Fruit fly (Drosophila melanogaster) whole organism, embryonic: ENCODE measurements around the gene Oseg1.

Experiments used
- Abd-B ChIP-seq: fragments of 200-800 bp; sonication (Bioruptor generic); optimal IDR thresholded peaks from 2 replicates; lab custom pipeline; 2018; ENCODE audit warnings: missing biosample characterization, mild to moderate bottlenecking, missing genetic modification characterization, moderate library complexity
- Blimp-1 ChIP-seq: fragments of 200-800 bp; sonication (Bioruptor generic); optimal IDR thresholded peaks from 3 replicates; lab custom pipeline; 2018; ENCODE audit warnings: missing biosample characterization, missing genetic modification characterization, mild to moderate bottlenecking, moderate library complexity, missing genetic modification reagents
- CG10321 ChIP-seq: fragments of 200-800 bp; sonication (Bioruptor generic); IDR thresholded peaks from 2 replicates; pipeline ENCODE4 v1.3.6; 2022; ENCODE audit warnings: missing biosample characterization, missing genetic modification characterization
- CG10366 ChIP-seq: fragments of 200-800 bp; sonication (Bioruptor generic); IDR thresholded peaks from 2 replicates; pipeline ENCODE4 v1.3.6; 2022; ENCODE audit warnings: missing biosample characterization, missing genetic modification characterization
- CG10431 ChIP-seq: fragments of 200-800 bp; sonication (Bioruptor generic); optimal IDR thresholded peaks from 3 replicates; lab custom pipeline; 2018; ENCODE audit warnings: missing biosample characterization, mild to moderate bottlenecking, missing genetic modification characterization
- CG11696 ChIP-seq: fragments of 200-800 bp; sonication (Bioruptor generic); IDR thresholded peaks from 2 replicates; pipeline ENCODE4 v1.3.6; 2022; ENCODE audit warnings: missing biosample characterization, missing genetic modification characterization
- CG11723 ChIP-seq: fragments of 200-800 bp; sonication (Bioruptor generic); optimal IDR thresholded peaks from 2 replicates; lab custom pipeline; 2017; ENCODE audit warnings: missing biosample characterization, mild to moderate bottlenecking, missing genetic modification characterization
- CG12391 ChIP-seq: fragments of 200-800 bp; sonication (Bioruptor generic); optimal IDR thresholded peaks from 3 replicates; lab custom pipeline; 2018; ENCODE audit warnings: missing biosample characterization, mild to moderate bottlenecking, missing genetic modification characterization, moderate library complexity
- CG13287 ChIP-seq: fragments of 200-800 bp; sonication (Bioruptor generic); IDR thresholded peaks from 2 replicates; pipeline ENCODE4 v1.3.6; 2022; ENCODE audit warnings: missing biosample characterization, missing genetic modification characterization; ENCODE audit not compliant: partially characterized antibody
- CG13775 ChIP-seq: fragments of 200-800 bp; sonication (Bioruptor generic); optimal IDR thresholded peaks from 3 replicates; lab custom pipeline; 2017; ENCODE audit warnings: missing biosample characterization, mild to moderate bottlenecking, missing genetic modification characterization
- CG15601 ChIP-seq: fragments of 200-800 bp; sonication (Bioruptor generic); optimal IDR thresholded peaks from 3 replicates; lab custom pipeline; 2019; ENCODE audit warnings: missing biosample characterization, mild to moderate bottlenecking, missing genetic modification characterization, moderate library complexity
- CG1602 ChIP-seq: fragments of 200-800 bp; sonication (Bioruptor generic); optimal IDR thresholded peaks from 3 replicates; lab custom pipeline; 2016; ENCODE audit warnings: missing biosample characterization, missing genetic modification characterization
- CG17186 ChIP-seq: fragments of 200-800 bp; sonication (Bioruptor generic); optimal IDR thresholded peaks from 3 replicates; lab custom pipeline; 2017; ENCODE audit warnings: missing biosample characterization, missing genetic modification reagents, missing genetic modification characterization
- CG17802 ChIP-seq: fragments of 200-800 bp; sonication (Bioruptor generic); optimal IDR thresholded peaks from 2 replicates; lab custom pipeline; 2018; ENCODE audit warnings: missing biosample characterization, mild to moderate bottlenecking, missing genetic modification characterization, moderate library complexity
- CG1792 ChIP-seq: fragments of 200-800 bp; sonication (Bioruptor generic); optimal IDR thresholded peaks from 2 replicates; lab custom pipeline; 2016; ENCODE audit warnings: missing biosample characterization, missing genetic modification characterization
- CG18262 ChIP-seq: fragments of 200-800 bp; optimal IDR thresholded peaks from 3 replicates; lab custom pipeline; 2019; ENCODE audit warnings: missing biosample characterization, mild to moderate bottlenecking, missing genetic modification characterization, moderate library complexity
- CG2712 ChIP-seq: fragments of 200-800 bp; optimal IDR thresholded peaks from 3 replicates; lab custom pipeline; 2019; ENCODE audit warnings: missing biosample characterization, mild to moderate bottlenecking, missing genetic modification characterization, moderate library complexity
- CG34422 ChIP-seq: fragments of 200-800 bp; sonication (Bioruptor generic); IDR thresholded peaks from 3 replicates; pipeline ENCODE4 v1.3.6; 2022; ENCODE audit warnings: missing biosample characterization, missing genetic modification characterization
- CG3838 ChIP-seq: fragments of 200-800 bp; sonication (Bioruptor generic); optimal IDR thresholded peaks from 3 replicates; lab custom pipeline; 2016; ENCODE audit warnings: missing biosample characterization, missing genetic modification characterization
- CG4328 ChIP-seq: fragments of 200-800 bp; sonication (Bioruptor generic); optimal IDR thresholded peaks from 3 replicates; lab custom pipeline; 2017; ENCODE audit warnings: missing biosample characterization, missing genetic modification reagents, missing genetic modification characterization
- CG6813 ChIP-seq: fragments of 200-800 bp; sonication (Bioruptor generic); optimal IDR thresholded peaks from 2 replicates; lab custom pipeline; 2017; ENCODE audit warnings: missing biosample characterization, missing genetic modification characterization, mild to moderate bottlenecking, moderate library complexity, missing genetic modification reagents
- CG9876 ChIP-seq: fragments of 200-800 bp; sonication (Bioruptor generic); optimal IDR thresholded peaks from 2 replicates; lab custom pipeline; 2016; ENCODE audit warnings: missing biosample characterization, missing genetic modification characterization
- CG9932 ChIP-seq: fragments of 200-800 bp; sonication (Bioruptor generic); IDR thresholded peaks from 2 replicates; pipeline ENCODE4 v1.3.6; 2022; ENCODE audit warnings: missing biosample characterization, missing genetic modification characterization
- CHES-1-like ChIP-seq: fragments of 200-800 bp; sonication (Bioruptor generic); optimal IDR thresholded peaks from 2 replicates; lab custom pipeline; 2016; ENCODE audit warnings: missing biosample characterization, missing genetic modification characterization
- Dfd ChIP-seq, 2 experiments: fragments of >200 bp; optimal IDR thresholded peaks; 2 replicates each; lab custom pipeline; 2017; ENCODE audit warnings: missing biosample characterization in 2 of 2, missing genetic modification characterization in 2 of 2
- Dip3 ChIP-seq: fragments of 200-800 bp; sonication (Bioruptor generic); optimal IDR thresholded peaks from 3 replicates; lab custom pipeline; 2016; ENCODE audit warnings: missing biosample characterization, missing genetic modification characterization
- Dp ChIP-seq: fragments of 200-800 bp; sonication (Bioruptor generic); optimal IDR thresholded peaks from 2 replicates; lab custom pipeline; 2018; ENCODE audit warnings: missing biosample characterization, mild to moderate bottlenecking, missing genetic modification characterization, moderate library complexity
- E2f2 ChIP-seq: fragments of 200-800 bp; sonication (Bioruptor generic); IDR thresholded peaks from 2 replicates; pipeline ENCODE4 v1.3.6; 2022; ENCODE audit warnings: missing biosample characterization, missing genetic modification characterization
- Ets97D ChIP-seq: fragments of 200-800 bp; sonication (Bioruptor generic); optimal IDR thresholded peaks from 3 replicates; lab custom pipeline; 2016; ENCODE audit warnings: missing biosample characterization, missing genetic modification characterization
- HLH4C ChIP-seq: fragments of 200-800 bp; sonication (Bioruptor generic); IDR thresholded peaks from 3 replicates; pipeline ENCODE4 v1.3.6; 2022; ENCODE audit warnings: missing biosample characterization, missing genetic modification characterization; ENCODE audit not compliant: partially characterized antibody
- HmgD ChIP-seq: fragments of 200-800 bp; sonication (Bioruptor generic); optimal IDR thresholded peaks from 3 replicates; lab custom pipeline; 2016; ENCODE audit warnings: missing biosample characterization, missing genetic modification characterization
- HmgZ ChIP-seq: fragments of 200-800 bp; sonication (Bioruptor generic); optimal IDR thresholded peaks from 2 replicates; lab custom pipeline; 2018; ENCODE audit warnings: missing biosample characterization, mild to moderate bottlenecking, missing genetic modification characterization
- Oli ChIP-seq: fragments of 200-800 bp; sonication (Bioruptor generic); optimal IDR thresholded peaks from 2 replicates; lab custom pipeline; 2018; ENCODE audit warnings: missing biosample characterization, mild to moderate bottlenecking, missing genetic modification characterization, moderate library complexity
- chif ChIP-seq, 2 experiments: fragments of 200-800 bp; sonication (Bioruptor generic); optimal IDR thresholded peaks; 3 replicates each; lab custom pipeline; 2016; ENCODE audit warnings: missing biosample characterization in 2 of 2, missing genetic modification characterization in 2 of 2
- cwo ChIP-seq: fragments of 200-800 bp; sonication (Bioruptor generic); optimal IDR thresholded peaks from 3 replicates; lab custom pipeline; 2017; ENCODE audit warnings: missing biosample characterization, missing genetic modification characterization, mild to moderate bottlenecking, moderate library complexity, missing genetic modification reagents
- dpn ChIP-seq, 2 experiments: fragments of 200-800 bp; sonication (Bioruptor generic); optimal IDR thresholded peaks; 3 replicates each; lab custom pipeline; 2016; ENCODE audit warnings: missing biosample characterization in 2 of 2, missing genetic modification characterization in 2 of 2
- emc ChIP-seq: fragments of 200-800 bp; sonication (Bioruptor generic); optimal IDR thresholded peaks from 2 replicates; lab custom pipeline; 2016; ENCODE audit warnings: missing biosample characterization, missing genetic modification characterization
- fd102C ChIP-seq: fragments of 200-800 bp; sonication (Bioruptor generic); optimal IDR thresholded peaks from 2 replicates; lab custom pipeline; 2018; ENCODE audit warnings: missing biosample characterization, mild to moderate bottlenecking, missing genetic modification characterization, moderate library complexity
- ham ChIP-seq: fragments of 200-800 bp; sonication (Bioruptor generic); IDR thresholded peaks from 2 replicates; pipeline ENCODE4 v1.3.6; 2022; ENCODE audit warnings: missing biosample characterization, missing genetic modification characterization
- inv ChIP-seq: fragments of 200-800 bp; sonication (Bioruptor generic); IDR thresholded peaks from 2 replicates; pipeline ENCODE4 v1.3.6; 2022; ENCODE audit warnings: missing biosample characterization, missing genetic modification characterization; ENCODE audit not compliant: partially characterized antibody
- jumu ChIP-seq: fragments of 200-800 bp; sonication (Bioruptor generic); optimal IDR thresholded peaks from 3 replicates; lab custom pipeline; 2016; ENCODE audit warnings: missing biosample characterization, missing genetic modification characterization
- mam ChIP-seq: fragments of 200-800 bp; sonication (Bioruptor generic); optimal IDR thresholded peaks from 3 replicates; lab custom pipeline; 2016; ENCODE audit warnings: missing biosample characterization, missing genetic modification characterization
- nmo ChIP-seq: fragments of 200-800 bp; sonication (Bioruptor generic); optimal IDR thresholded peaks from 2 replicates; lab custom pipeline; 2018; ENCODE audit warnings: missing biosample characterization, mild to moderate bottlenecking, missing genetic modification characterization, moderate library complexity
- salm ChIP-seq: fragments of 200-800 bp; sonication (Bioruptor generic); optimal IDR thresholded peaks from 2 replicates; lab custom pipeline; 2018; ENCODE audit warnings: missing biosample characterization, mild to moderate bottlenecking, missing genetic modification characterization
- sc ChIP-seq, 3 experiments: fragments of >200 bp in 2 of 3; fragments of 200-800 bp in 1 of 3; sonication (Bioruptor generic) in 1 of 3; optimal IDR thresholded peaks; 2 replicates in 2 of 3; 3 replicates in 1 of 3; lab custom pipeline; 2017; ENCODE audit warnings: mild to moderate bottlenecking in 1 of 3, missing biosample characterization in 1 of 3, missing genetic modification characterization in 1 of 3, missing genetic modification reagents in 1 of 3
- so ChIP-seq: fragments of 200-800 bp; sonication (Bioruptor generic); IDR thresholded peaks from 3 replicates; pipeline ENCODE4 v1.3.6; 2022; ENCODE audit warnings: missing biosample characterization, missing genetic modification characterization
- sr ChIP-seq: fragments of 200-800 bp; sonication (Bioruptor generic); IDR thresholded peaks from 3 replicates; pipeline ENCODE4 v1.3.6; 2022; ENCODE audit warnings: missing biosample characterization, missing genetic modification characterization
- trem ChIP-seq: fragments of 200-800 bp; optimal IDR thresholded peaks from 3 replicates; lab custom pipeline; 2019; ENCODE audit warnings: missing biosample characterization, mild to moderate bottlenecking, missing genetic modification characterization, moderate library complexity
- twi ChIP-seq: fragments of 200-800 bp; optimal IDR thresholded peaks from 2 replicates; lab custom pipeline; 2019; ENCODE audit warnings: missing biosample characterization, mild to moderate bottlenecking, missing genetic modification characterization, moderate library complexity
- zen2 ChIP-seq: fragments of 200-800 bp; sonication (Bioruptor generic); IDR thresholded peaks from 3 replicates; pipeline ENCODE4 v1.3.6; 2022; ENCODE audit warnings: missing biosample characterization, missing genetic modification characterization; ENCODE audit not compliant: partially characterized antibody

The Oseg1 gene

dm6 chr3L:8405123-8405522, 7.5 kb downstream of the Oseg1 start, which contains the start of the genes Tpt, mkg-p and CG13667 (continued):
- TF ChIP-seq CHES-1-like: peak; percentile 81
- TF ChIP-seq CG18262 (tag; lab: Kevin White, UChicago): no peak
- no peak for TF ChIP-seq salm
- TF ChIP-seq sc (optimal IDR thresholded peaks at IDR 0.05; lab: Kevin White, UChicago): no peak
- TF ChIP-seq sc (GFP tag; optimal IDR thresholded peaks at IDR 0.05; lab: Kevin White, UChicago): no peak
- TF ChIP-seq mam (GFP tag; lab: Kevin White, UChicago): peak; percentile 21
- TF ChIP-seq CG13775 (GFP tag; lab: Kevin White, UChicago): no peak
- peak; percentile 53 for TF ChIP-seq nmo (GFP tag; lab: Kevin White, UChicago)
- TF ChIP-seq dpn (GFP tag; optimal IDR thresholded peaks at IDR 0.05; lab: Kevin White, UChicago): peak in 1 of 2 experiments; percentile 26
- peak; percentile 100 for TF ChIP-seq CG17186
- no peak for TF ChIP-seq CG6813 (GFP tag; lab: Kevin White, UChicago)
- TF ChIP-seq cwo (GFP tag; lab: Kevin White, UChicago): no peak
- TF ChIP-seq CG4328 (GFP tag; lab: Kevin White, UChicago): no peak
- no peak for TF ChIP-seq CG10431 (GFP tag; lab: Kevin White, UChicago)
- peak; percentile 77 for TF ChIP-seq HLH4C
- no peak for TF ChIP-seq Dip3
- peak; percentile 26 for TF ChIP-seq CG12391 (tag; lab: Kevin White, UChicago)
- peak; percentile 74 for TF ChIP-seq CG15601
- no peak for TF ChIP-seq CG3838 (GFP tag; lab: Kevin White, UChicago)
- TF ChIP-seq trem (tag; lab: Kevin White, UChicago): peak; percentile 68
- peak; percentile 78 for TF ChIP-seq inv (GFP tag; lab: Robert Waterston, UW)
- no peak for TF ChIP-seq Dfd (GFP tag; optimal IDR thresholded peaks at IDR 0.05; lab: Kevin White, UChicago)
- TF ChIP-seq emc (GFP tag; lab: Kevin White, UChicago): no peak
- TF ChIP-seq CG9932: peak; percentile 20; the same call in 1 of the 2 replicates
- peak; percentile 60 for TF ChIP-seq Ets97D
- no peak for TF ChIP-seq chif (GFP tag; optimal IDR thresholded peaks at IDR 0.05; lab: Kevin White, UChicago)
- no peak for TF ChIP-seq CG17802
- no peak for TF ChIP-seq CG10321 (GFP tag; lab: Robert Waterston, UW)
- TF ChIP-seq CG13287 (GFP tag; lab: Robert Waterston, UW): peak; percentile 94
- peak; percentile 47 for TF ChIP-seq CG2712 (tag; lab: Kevin White, UChicago)
- TF ChIP-seq CG11723 (GFP tag; lab: Kevin White, UChicago): no peak
- TF ChIP-seq Oli (tag; lab: Kevin White, UChicago): no peak
- no peak for TF ChIP-seq CG1792 (GFP tag; lab: Kevin White, UChicago)
- no peak for TF ChIP-seq CG11696 (GFP tag; lab: Robert Waterston, UW)
- TF ChIP-seq Abd-B (GFP tag; lab: Kevin White, UChicago): peak; percentile 26
- TF ChIP-seq E2f2: peak; percentile 63
- peak; percentile 21 for TF ChIP-seq jumu (GFP tag; lab: Kevin White, UChicago)
- no peak for TF ChIP-seq CG10366 (GFP tag; lab: Robert Waterston, UW)
- TF ChIP-seq CG1602 (GFP tag; lab: Kevin White, UChicago): no peak
- no peak for TF ChIP-seq Blimp-1 (GFP tag; lab: Kevin White, UChicago)
- 0 out of 3 replicates have a peak, but pooled peaks have one; percentile 31 for TF ChIP-seq CG34422 (GFP tag; lab: Robert Waterston, UW)
- peak; percentile 54 for TF ChIP-seq HmgZ (tag; lab: Kevin White, UChicago)
- TF ChIP-seq twi (tag; lab: Kevin White, UChicago): no peak
- TF ChIP-seq CG9876: no peak
- no peak for TF ChIP-seq sr (GFP tag; lab: Robert Waterston, UW)
- no peak for TF ChIP-seq fd102C (GFP tag; lab: Kevin White, UChicago)
- peak; percentile 35; the same call in 1 of the 3 replicates for TF ChIP-seq zen2 (GFP tag; lab: Robert Waterston, UW)
- no peak for TF ChIP-seq ham (GFP tag; lab: Robert Waterston, UW)
- no peak for TF ChIP-seq so (GFP tag; lab: Robert Waterston, UW)
- peak; percentile 49 for TF ChIP-seq HmgD
- peak; percentile 52 for TF ChIP-seq Dp (GFP tag; lab: Kevin White, UChicago)
